Worm (Caenorhabditis elegans): ENCODE measurements around the gene F55A11.6.

The F55A11.6 gene

DNA sequence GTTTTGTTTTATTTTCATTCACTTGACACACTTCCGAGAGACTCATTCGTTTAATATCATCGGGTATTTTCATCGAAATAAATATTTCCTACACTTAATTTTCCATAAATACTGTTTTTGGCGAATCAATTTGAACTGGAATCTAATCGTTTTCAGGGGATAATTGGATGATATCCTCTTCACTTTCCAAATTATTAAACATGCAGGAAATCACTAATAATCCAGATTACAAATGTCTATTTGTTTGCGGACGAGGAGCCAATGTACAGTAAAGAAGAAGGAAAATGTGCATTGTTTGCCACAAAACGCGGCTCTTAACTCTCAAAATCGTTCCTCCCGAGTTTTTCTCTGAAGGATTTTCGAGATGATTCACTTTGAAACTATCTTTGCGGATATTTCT, at the start of gene F55A11.6:
TSS of gene F55A11.6 (plus strand) at position 301 of the 400 bp plus-strand sequence.
- no peak for TF ChIP-seq mab-5 (tag; optimal IDR thresholded peaks at IDR 0.05)
- TF ChIP-seq zip-8 (tag; optimal IDR thresholded peaks at IDR 0.05): no peak
- TF ChIP-seq lsy-2 (tag; optimal IDR thresholded peaks at IDR 0.05): no peak
- no peak for TF ChIP-seq ceh-43 (GFP tag; optimal IDR thresholded peaks at IDR 0.05)
- no peak for TF ChIP-seq hlh-1 (tag; optimal IDR thresholded peaks at IDR 0.05)
- no peak for TF ChIP-seq sptf-1 (tag; optimal IDR thresholded peaks at IDR 0.05)
- no peak for TF ChIP-seq nhr-12 (tag; optimal IDR thresholded peaks at IDR 0.05)
- TF ChIP-seq ham-2 (GFP tag; optimal IDR thresholded peaks at IDR 0.05): no peak
- TF ChIP-seq elt-3 (tag; optimal IDR thresholded peaks at IDR 0.05): no peak
- no peak for TF ChIP-seq pha-4 (tag; optimal IDR thresholded peaks at IDR 0.05)
- TF ChIP-seq nhr-28 (tag; optimal IDR thresholded peaks at IDR 0.05): no peak
- no peak for TF ChIP-seq drap-1 (GFP tag; optimal IDR thresholded peaks at IDR 0.05)
- no peak for TF ChIP-seq ceh-39 (tag; optimal IDR thresholded peaks at IDR 0.05)
- TF ChIP-seq M03D4.4 (tag; optimal IDR thresholded peaks at IDR 0.05): no peak
- TF ChIP-seq mls-2 (tag; optimal IDR thresholded peaks at IDR 0.05): no peak
- TF ChIP-seq bed-3 (GFP tag; optimal IDR thresholded peaks at IDR 0.05): no peak
- TF ChIP-seq unc-120 (tag; optimal IDR thresholded peaks at IDR 0.05; ENCODE audit: poor library complexity, severe bottlenecking): no peak
- TF ChIP-seq unc-62 (GFP tag; optimal IDR thresholded peaks at IDR 0.05): no peak
- no peak for TF ChIP-seq nhr-237 (tag; optimal IDR thresholded peaks at IDR 0.05)
- no peak for TF ChIP-seq unc-39 (tag; optimal IDR thresholded peaks at IDR 0.05)

- TF ChIP-seq zip-8 (tag; optimal IDR thresholded peaks at IDR 0.05): no peak
- no peak for TF ChIP-seq snpc-4 (tag; optimal IDR thresholded peaks at IDR 0.05)
- TF ChIP-seq bed-3 (GFP tag; optimal IDR thresholded peaks at IDR 0.05): no peak
- no peak for TF ChIP-seq ces-1 (GFP tag; optimal IDR thresholded peaks at IDR 0.05)
These were observed 46.6 kb upstream of the F55A11.6 start, which contains the start of gene rhr-2 for ce11 chrV:11730060-11730459. TSS of gene rhr-2 (minus strand) at chrV:11730160.

DNA sequence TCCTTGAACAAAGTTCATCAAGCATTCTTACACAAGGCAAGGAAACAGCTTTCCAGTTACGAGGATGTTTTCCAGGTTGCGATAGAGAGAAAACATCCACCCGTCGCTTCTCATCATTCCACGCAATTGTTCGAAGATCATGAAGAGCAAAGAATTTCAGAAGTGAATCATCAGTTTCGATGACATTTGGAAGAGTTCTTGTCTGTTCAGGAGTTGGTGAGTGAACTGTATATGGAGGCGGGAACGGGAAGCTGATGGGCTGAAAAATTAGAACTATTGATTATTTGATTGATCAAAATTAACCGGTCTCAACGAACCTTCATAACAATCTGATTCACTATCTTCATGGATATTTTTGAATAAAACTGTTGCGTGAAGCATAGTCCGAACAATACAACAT, 44.6 kb upstream of the F55A11.6 start:
- TF ChIP-seq ceh-43 (GFP tag; optimal IDR thresholded peaks at IDR 0.05): no peak
- TF ChIP-seq ceh-83 (GFP tag; optimal IDR thresholded peaks at IDR 0.05): no peak
- TF ChIP-seq elt-1 (tag; optimal IDR thresholded peaks at IDR 0.05; ENCODE audit: borderline replicate concordance, insufficient read depth): no peak
- no peak for TF ChIP-seq unc-120 (tag; optimal IDR thresholded peaks at IDR 0.05; ENCODE audit: poor library complexity, severe bottlenecking)
- no peak for TF ChIP-seq nhr-28 (tag; optimal IDR thresholded peaks at IDR 0.05)
- no peak for TF ChIP-seq nhr-12 (tag; optimal IDR thresholded peaks at IDR 0.05)
- TF ChIP-seq ceh-39 (tag; optimal IDR thresholded peaks at IDR 0.05): no peak
- no peak for TF ChIP-seq mls-2 (tag; optimal IDR thresholded peaks at IDR 0.05)
- TF ChIP-seq mep-1 (tag; optimal IDR thresholded peaks at IDR 0.05): no peak
- no peak for TF ChIP-seq tbx-8 (GFP tag; optimal IDR thresholded peaks at IDR 0.05)
- no peak for TF ChIP-seq zip-8 (tag; optimal IDR thresholded peaks at IDR 0.05)
- no peak for TF ChIP-seq snpc-4 (tag; optimal IDR thresholded peaks at IDR 0.05)

ce11 chrV:11733460-11733859, 43.2 kb upstream of the F55A11.6 start, which contains the start of gene npp-22:
TSS of gene npp-22 (minus strand) at chrV:11733472.
- TF ChIP-seq mep-1 (tag; optimal IDR thresholded peaks at IDR 0.05) (peak; percentile 58), ceh-83 (GFP tag; optimal IDR thresholded peaks at IDR 0.05) (no peak)

DNA sequence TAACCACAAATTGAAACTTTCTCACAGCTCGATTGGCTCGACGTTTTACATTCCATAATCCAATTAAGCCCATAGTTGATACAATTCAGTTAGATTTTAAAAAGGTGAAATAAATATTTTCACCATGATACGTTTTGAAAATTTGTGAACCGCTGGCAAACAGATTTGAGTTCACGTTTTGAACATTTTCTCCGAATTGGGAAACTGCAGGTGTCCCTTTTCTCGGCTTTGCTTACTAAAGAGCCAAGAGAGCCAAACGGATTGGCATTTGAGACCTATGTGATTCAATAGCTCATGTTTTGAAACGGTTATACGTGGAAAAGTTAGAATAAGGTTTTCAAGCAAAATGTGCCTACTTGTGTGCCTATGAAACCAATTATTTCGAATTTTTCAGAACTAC, 39.7 kb upstream of the F55A11.6 start, which contains the start of gene spe-42:
TSS of gene spe-42 (minus strand) at position 101 of the 400 bp plus-strand sequence.
- TF ChIP-seq snpc-4 (tag; optimal IDR thresholded peaks at IDR 0.05): no peak
- no peak for TF ChIP-seq sem-2 (GFP tag; optimal IDR thresholded peaks at IDR 0.05)
- no peak for TF ChIP-seq unc-120 (tag; optimal IDR thresholded peaks at IDR 0.05; ENCODE audit: poor library complexity, severe bottlenecking)

ce11 chrV:11737333-11737732, 39.3 kb upstream of the F55A11.6 start:
- TF ChIP-seq nhr-12 (tag; optimal IDR thresholded peaks at IDR 0.05) (no peak), blmp-1 (tag; optimal IDR thresholded peaks at IDR 0.05) (no peak), nhr-28 (tag; optimal IDR thresholded peaks at IDR 0.05) (no peak), pha-4 (tag; optimal IDR thresholded peaks at IDR 0.05) (no peak), mab-5 (tag; optimal IDR thresholded peaks at IDR 0.05) (no peak), snpc-4 (tag; optimal IDR thresholded peaks at IDR 0.05) (no peak), ceh-83 (GFP tag; optimal IDR thresholded peaks at IDR 0.05) (no peak), ham-2 (GFP tag; optimal IDR thresholded peaks at IDR 0.05) (no peak), ztf-11 (tag; optimal IDR thresholded peaks at IDR 0.05) (no peak), M03D4.4 (tag; optimal IDR thresholded peaks at IDR 0.05) (no peak)

All from whole organism, mixed stage, embryonic.